Fruit fly (Drosophila melanogaster) whole organism, embryonic: ENCODE data around the gene CG11828.

Source experiments
- Ada2b ChIP-seq: fragments of 200-800 bp; sonication (Bioruptor generic); IDR thresholded peaks from 2 replicates; pipeline ENCODE4 v1.3.6; 2022; ENCODE audit warnings: missing biosample characterization, missing genetic modification characterization
- Adf1 ChIP-seq: fragments of 200-800 bp; sonication (Bioruptor generic); IDR thresholded peaks from 2 replicates; pipeline ENCODE4 v1.3.6; 2022; ENCODE audit warnings: missing biosample characterization, missing genetic modification characterization
- B-H2 ChIP-seq: fragments of 200-800 bp; sonication (Bioruptor generic); optimal IDR thresholded peaks from 2 replicates; lab custom pipeline; 2018; ENCODE audit warnings: missing biosample characterization, mild to moderate bottlenecking, missing genetic modification characterization
- CG10267 ChIP-seq: fragments of 200-800 bp; sonication (Bioruptor generic); optimal IDR thresholded peaks from 2 replicates; lab custom pipeline; 2018; ENCODE audit warnings: missing biosample characterization, mild to moderate bottlenecking, missing genetic modification characterization, moderate library complexity
- CG10959 ChIP-seq: fragments of 200-800 bp; sonication (Bioruptor generic); IDR thresholded peaks from 2 replicates; pipeline ENCODE4 v1.3.6; 2022; ENCODE audit warnings: missing biosample characterization, missing genetic modification characterization
- CG11085 ChIP-seq: fragments of 200-800 bp; sonication (Bioruptor generic); IDR thresholded peaks from 2 replicates; pipeline ENCODE4 v1.3.6; 2022; ENCODE audit warnings: missing biosample characterization, missing genetic modification characterization
- CG11504 ChIP-seq: fragments of 200-800 bp; sonication (Bioruptor generic); optimal IDR thresholded peaks from 3 replicates; lab custom pipeline; 2019; ENCODE audit warnings: missing biosample characterization, mild to moderate bottlenecking, missing genetic modification characterization, moderate library complexity
- CG12071 ChIP-seq: fragments of 200-800 bp; sonication (Bioruptor generic); optimal IDR thresholded peaks from 3 replicates; lab custom pipeline; 2018; ENCODE audit warnings: missing biosample characterization, mild to moderate bottlenecking, missing genetic modification characterization
- CG13624 ChIP-seq: fragments of 200-800 bp; sonication (Bioruptor generic); optimal IDR thresholded peaks from 2 replicates; lab custom pipeline; 2016; ENCODE audit warnings: missing biosample characterization, missing genetic modification characterization
- CG16813 ChIP-seq: fragments of 200-800 bp; sonication (Bioruptor generic); IDR thresholded peaks from 3 replicates; pipeline ENCODE4 v1.3.6; 2022; ENCODE audit warnings: missing biosample characterization, missing genetic modification characterization; ENCODE audit not compliant: partially characterized antibody
- CG16863 ChIP-seq: fragments of 200-800 bp; sonication (Bioruptor generic); optimal IDR thresholded peaks from 3 replicates; lab custom pipeline; 2016; ENCODE audit warnings: missing biosample characterization, missing genetic modification characterization
- CG4730 ChIP-seq: fragments of 200-800 bp; sonication (Bioruptor generic); IDR thresholded peaks from 2 replicates; pipeline ENCODE4 v1.3.6; 2022; ENCODE audit warnings: missing biosample characterization, missing genetic modification characterization
- CG4820 ChIP-seq: fragments of 200-800 bp; sonication (Bioruptor generic); optimal IDR thresholded peaks from 3 replicates; lab custom pipeline; 2016; ENCODE audit warnings: missing biosample characterization, missing genetic modification characterization
- CG8944 ChIP-seq: fragments of 200-800 bp; sonication (Bioruptor generic); optimal IDR thresholded peaks from 3 replicates; lab custom pipeline; 2016; ENCODE audit warnings: missing biosample characterization, missing genetic modification characterization
- CG9437 ChIP-seq: fragments of 200-800 bp; sonication (Bioruptor generic); optimal IDR thresholded peaks from 2 replicates; lab custom pipeline; 2018; ENCODE audit warnings: missing biosample characterization, mild to moderate bottlenecking, missing genetic modification characterization
- CG9932 ChIP-seq: fragments of 200-800 bp; sonication (Bioruptor generic); IDR thresholded peaks from 2 replicates; pipeline ENCODE4 v1.3.6; 2022; ENCODE audit warnings: missing biosample characterization, missing genetic modification characterization
- Elba2 ChIP-seq: fragments of 200-800 bp; sonication (Bioruptor generic); optimal IDR thresholded peaks from 3 replicates; lab custom pipeline; 2016; ENCODE audit warnings: missing biosample characterization, missing genetic modification characterization
- Pdp1 ChIP-seq, 2 experiments: fragments of 200-800 bp; sonication (Bioruptor generic); optimal IDR thresholded peaks; 3 replicates each; lab custom pipeline; 2016; ENCODE audit warnings: missing biosample characterization in 2 of 2, missing genetic modification characterization in 2 of 2, mild to moderate bottlenecking in 1 of 2, moderate library complexity in 1 of 2
- Poxn ChIP-seq: fragments of 200-800 bp; sonication (Bioruptor generic); IDR thresholded peaks from 2 replicates; pipeline ENCODE4 v1.3.6; 2022; ENCODE audit warnings: missing biosample characterization, missing genetic modification characterization
- Sox102F ChIP-seq: fragments of 200-800 bp; sonication (Bioruptor generic); optimal IDR thresholded peaks from 2 replicates; lab custom pipeline; 2018; ENCODE audit warnings: missing biosample characterization, mild to moderate bottlenecking, missing genetic modification characterization, moderate library complexity
- Taf1 ChIP-seq: fragments of 200-800 bp; sonication (Bioruptor generic); IDR thresholded peaks from 2 replicates; pipeline ENCODE4 v1.3.6; 2022; ENCODE audit warnings: missing biosample characterization, missing genetic modification characterization
- Vsx1 ChIP-seq: fragments of 200-800 bp; sonication (Bioruptor generic); optimal IDR thresholded peaks from 2 replicates; lab custom pipeline; 2017; ENCODE audit warnings: missing biosample characterization, mild to moderate bottlenecking, missing genetic modification characterization, missing genetic modification reagents
- ab ChIP-seq: fragments of 200-800 bp; sonication (Bioruptor generic); optimal IDR thresholded peaks from 2 replicates; lab custom pipeline; 2016; ENCODE audit warnings: missing biosample characterization, missing genetic modification characterization
- az2 ChIP-seq: fragments of 200-800 bp; sonication (Bioruptor generic); optimal IDR thresholded peaks from 3 replicates; lab custom pipeline; 2016; ENCODE audit warnings: missing biosample characterization, missing genetic modification characterization
- dati ChIP-seq: fragments of 200-800 bp; sonication (Bioruptor generic); IDR thresholded peaks from 2 replicates; pipeline ENCODE4 v1.3.6; 2022; ENCODE audit warnings: missing biosample characterization, missing genetic modification characterization
- dm ChIP-seq: fragments of 200-800 bp; sonication (Bioruptor generic); optimal IDR thresholded peaks from 3 replicates; lab custom pipeline; 2016; ENCODE audit warnings: missing biosample characterization, missing genetic modification characterization
- emc ChIP-seq: fragments of 200-800 bp; sonication (Bioruptor generic); optimal IDR thresholded peaks from 2 replicates; lab custom pipeline; 2016; ENCODE audit warnings: missing biosample characterization, missing genetic modification characterization
- exex ChIP-seq: fragments of 200-800 bp; sonication (Bioruptor generic); optimal IDR thresholded peaks from 4 replicates; lab custom pipeline; 2018; ENCODE audit warnings: missing biosample characterization, mild to moderate bottlenecking, missing genetic modification characterization, moderate library complexity
- fu2 ChIP-seq: fragments of 200-800 bp; sonication (Bioruptor generic); optimal IDR thresholded peaks from 2 replicates; lab custom pipeline; 2016; ENCODE audit warnings: missing biosample characterization, missing genetic modification characterization
- gcm ChIP-seq: fragments of 200-800 bp; sonication (Bioruptor generic); optimal IDR thresholded peaks from 2 replicates; lab custom pipeline; 2019; ENCODE audit warnings: missing biosample characterization, mild to moderate bottlenecking, missing genetic modification characterization, moderate library complexity
- gem ChIP-seq: fragments of 200-800 bp; sonication (Bioruptor generic); optimal IDR thresholded peaks from 2 replicates; lab custom pipeline; 2019; ENCODE audit warnings: missing biosample characterization, mild to moderate bottlenecking, missing genetic modification characterization, moderate library complexity
- grau ChIP-seq: fragments of 200-800 bp; optimal IDR thresholded peaks from 3 replicates; lab custom pipeline; 2019; ENCODE audit warnings: missing biosample characterization, mild to moderate bottlenecking, missing genetic modification characterization, moderate library complexity
- gt ChIP-seq: fragments of 200-800 bp; sonication (Bioruptor generic); IDR thresholded peaks from 2 replicates; pipeline ENCODE4 v1.3.6; 2022; ENCODE audit warnings: missing biosample characterization, missing genetic modification characterization
- lbe ChIP-seq: fragments of 200-800 bp; sonication (Bioruptor generic); optimal IDR thresholded peaks from 2 replicates; lab custom pipeline; 2016; ENCODE audit warnings: missing biosample characterization, mild to moderate bottlenecking, missing genetic modification characterization
- lilli ChIP-seq: fragments of 200-800 bp; sonication (Bioruptor generic); optimal IDR thresholded peaks from 3 replicates; lab custom pipeline; 2016; ENCODE audit warnings: missing biosample characterization, missing genetic modification characterization
- lov ChIP-seq, 2 experiments: fragments of 200-800 bp in 1 of 2; fragments of >200 bp in 1 of 2; sonication (Bioruptor generic) in 1 of 2; IDR thresholded peaks in 1 of 2; optimal IDR thresholded peaks in 1 of 2; 2 replicates in 1 of 2; 3 replicates in 1 of 2; pipeline versions ENCODE4 v1.3.6 to Lab custom; 2017 to 2022; ENCODE audit warnings: missing biosample characterization in 1 of 2, missing genetic modification characterization in 1 of 2
- maf-S ChIP-seq: fragments of 200-800 bp; sonication (Bioruptor generic); optimal IDR thresholded peaks from 2 replicates; lab custom pipeline; 2016; ENCODE audit warnings: missing biosample characterization, missing genetic modification characterization
- mirr ChIP-seq: fragments of 200-800 bp; sonication (Bioruptor generic); optimal IDR thresholded peaks from 3 replicates; lab custom pipeline; 2018; ENCODE audit warnings: missing biosample characterization, mild to moderate bottlenecking, missing genetic modification characterization
- pb ChIP-seq: fragments of 200-800 bp; sonication (Bioruptor generic); optimal IDR thresholded peaks from 3 replicates; lab custom pipeline; 2016; ENCODE audit warnings: missing biosample characterization, missing genetic modification characterization
- repo ChIP-seq: fragments of 200-800 bp; sonication (Bioruptor generic); optimal IDR thresholded peaks from 2 replicates; lab custom pipeline; 2016; ENCODE audit warnings: missing biosample characterization, missing genetic modification characterization
- sd ChIP-seq: fragments of 200-800 bp; sonication (Bioruptor generic); optimal IDR thresholded peaks from 3 replicates; lab custom pipeline; 2018; ENCODE audit warnings: missing biosample characterization, mild to moderate bottlenecking, missing genetic modification characterization, moderate library complexity
- shn ChIP-seq: fragments of 200-800 bp; sonication (Bioruptor generic); optimal IDR thresholded peaks from 3 replicates; lab custom pipeline; 2016; ENCODE audit warnings: missing biosample characterization, missing genetic modification characterization
- sob ChIP-seq: fragments of 200-800 bp; sonication (Bioruptor generic); IDR thresholded peaks from 2 replicates; pipeline ENCODE4 v1.3.6; 2022; ENCODE audit warnings: missing biosample characterization, missing genetic modification characterization
- tio ChIP-seq: fragments of 200-800 bp; sonication (Bioruptor generic); optimal IDR thresholded peaks from 2 replicates; lab custom pipeline; 2017; ENCODE audit warnings: missing biosample characterization, missing genetic modification characterization, inconsistent platforms
- twi ChIP-seq: fragments of 200-800 bp; optimal IDR thresholded peaks from 2 replicates; lab custom pipeline; 2019; ENCODE audit warnings: missing biosample characterization, mild to moderate bottlenecking, missing genetic modification characterization, moderate library complexity
- unc-4 ChIP-seq: fragments of 200-800 bp; sonication (Bioruptor generic); IDR thresholded peaks from 2 replicates; pipeline ENCODE4 v1.3.6; 2022; ENCODE audit warnings: missing biosample characterization, missing genetic modification characterization; ENCODE audit not compliant: partially characterized antibody

The CG11828 gene

dm6 chr3R:28922744-28923143 lies at the start of gene CG11828:
Gene CG11828, plus strand, starts transcription at chr3R:28923044.
- TF ChIP-seq grau (tag; lab: Kevin White, UChicago) (no peak), Taf1 (GFP tag; lab: Robert Waterston, UW) (no peak), CG10267 (no peak)

- TF ChIP-seq CG4820: no peak
- TF ChIP-seq Pdp1 (GFP tag; optimal IDR thresholded peaks at IDR 0.05; lab: Kevin White, UChicago): peak in 1 of 2 experiments; percentile 94
Observed at dm6 chr3R:28875345-28875744, 47.5 kb upstream of the CG11828 start, which contains the start of gene Nepl18. Gene Nepl18, plus strand, starts transcription at chr3R:28875621.

- TF ChIP-seq az2 (GFP tag; lab: Kevin White, UChicago) (peak; percentile 75), CG16813 (GFP tag; lab: Robert Waterston, UW) (no peak), maf-S (GFP tag; lab: Kevin White, UChicago) (no peak), CG16863 (peak; percentile 36), CG10959 (GFP tag; lab: Robert Waterston, UW) (peak; percentile 72), Vsx1 (GFP tag; lab: Kevin White, UChicago) (peak; percentile 44), repo (GFP tag; lab: Kevin White, UChicago) (no peak), ab (no peak), lilli (GFP tag; lab: Kevin White, UChicago) (peak; percentile 82), lov (optimal IDR thresholded peaks at IDR 0.05; lab: Kevin White, UChicago) (no peak), lov (GFP tag; IDR thresholded peaks at IDR 0.05; lab: Robert Waterston, UW) (peak; percentile 72; the same call in 1 of the 3 replicates), shn (no peak), sd (no peak), twi (peak; percentile 50), pb (no peak), CG8944 (GFP tag; lab: Kevin White, UChicago) (peak; percentile 14), B-H2 (GFP tag; lab: Kevin White, UChicago) (no peak), Sox102F (GFP tag; lab: Kevin White, UChicago) (peak; percentile 79), mirr (GFP tag; lab: Kevin White, UChicago) (no peak), gt (GFP tag; lab: Robert Waterston, UW) (peak; percentile 50), CG4730 (GFP tag; lab: Robert Waterston, UW) (peak; percentile 79), CG12071 (GFP tag; lab: Kevin White, UChicago) (peak; percentile 81), Ada2b (GFP tag; lab: Robert Waterston, UW) (peak; percentile 77), Adf1 (peak; percentile 46), sob (GFP tag; lab: Robert Waterston, UW) (peak; percentile 88), gem (tag; lab: Kevin White, UChicago) (peak; percentile 88), dati (GFP tag; lab: Robert Waterston, UW) (0 out of 2 replicates have a peak, but pooled peaks have one; percentile 47), fu2 (GFP tag; lab: Kevin White, UChicago) (peak; percentile 23), CG9932 (GFP tag; lab: Robert Waterston, UW) (peak; percentile 58), tio (GFP tag; lab: Kevin White, UChicago) (peak; percentile 40), lbe (GFP tag; lab: Kevin White, UChicago) (peak; percentile 78), CG9437 (GFP tag; lab: Kevin White, UChicago) (peak; percentile 49), emc (GFP tag; lab: Kevin White, UChicago) (no peak), CG11504 (tag; lab: Kevin White, UChicago) (peak; percentile 83), gcm (GFP tag; lab: Kevin White, UChicago) (peak; percentile 70), dm (GFP tag; lab: Kevin White, UChicago) (no peak), CG13624 (GFP tag; lab: Kevin White, UChicago) (peak; percentile 50), Elba2 (GFP tag; lab: Kevin White, UChicago) (no peak), Poxn (GFP tag; lab: Robert Waterston, UW) (no peak), exex (tag; lab: Kevin White, UChicago) (peak; percentile 21), unc-4 (GFP tag; lab: Robert Waterston, UW) (no peak), CG11085 (GFP tag; lab: Robert Waterston, UW) (peak; percentile 61)
Observed at dm6 chr3R:28880066-28880842, 42.6 kb upstream of the CG11828 start, which contains the start of the genes Nepl19 and Nepl20. Gene Nepl19, minus strand, starts transcription at chr3R:28880122. Gene Nepl20, plus strand, starts transcription at chr3R:28880792.
